Worm (Caenorhabditis elegans): ENCODE data around the gene K03D3.5.

- TF ChIP-seq sptf-1 (tag; optimal IDR thresholded peaks at IDR 0.05), result no peak
- TF ChIP-seq snpc-4 (tag; optimal IDR thresholded peaks at IDR 0.05), result no peak
- TF ChIP-seq zip-4 (GFP tag; optimal IDR thresholded peaks at IDR 0.05), result no peak
- TF ChIP-seq unc-62 (GFP tag; optimal IDR thresholded peaks at IDR 0.05), result no peak
- no peak for TF ChIP-seq lir-3 (tag; optimal IDR thresholded peaks at IDR 0.05; ENCODE audit: poor library complexity)
- TF ChIP-seq tbx-2 (tag; optimal IDR thresholded peaks at IDR 0.05), result no peak
- no peak for TF ChIP-seq lin-13 (GFP tag; optimal IDR thresholded peaks at IDR 0.05)
- no peak for TF ChIP-seq ets-5 (GFP tag; IDR thresholded peaks at IDR 0.05)
- no peak for TF ChIP-seq alr-1 (tag; optimal IDR thresholded peaks at IDR 0.05; ENCODE audit: borderline replicate concordance)
- no peak for TF ChIP-seq lsy-2 (tag; optimal IDR thresholded peaks at IDR 0.05)
- no peak for TF ChIP-seq ztf-4 (tag; optimal IDR thresholded peaks at IDR 0.05)
- TF ChIP-seq egl-27 (tag; optimal IDR thresholded peaks at IDR 0.05), result no peak
- TF ChIP-seq C34B4.2 (tag; optimal IDR thresholded peaks at IDR 0.05), result no peak
These were observed 8.2 kb upstream of the K03D3.5 start, which contains the start of gene K03D3.2 for ce11 chrIV:16328519-16328918.

Data from whole organism, L1 larva.